Worm (Caenorhabditis elegans) whole organism, L3 larva: ENCODE measurements around the gene B0250.5.

Experiments used
- aly-2 ChIP-seq: fragments of 150-350 bp; optimal IDR thresholded peaks from 2 replicates; lab custom pipeline; 2014; ENCODE audit warnings: missing biosample characterization, missing genetic modification characterization
- ama-1 ChIP-seq: fragments of 150-350 bp; optimal IDR thresholded peaks from 2 replicates; lab custom pipeline; 2018
- ceh-16 ChIP-seq: sonication (generic microtip); optimal IDR thresholded peaks from 2 replicates; lab custom pipeline; 2017; ENCODE audit warnings: missing biosample characterization, missing genetic modification characterization
- ceh-28 ChIP-seq: fragments of 150-350 bp; optimal IDR thresholded peaks from 2 replicates; lab custom pipeline; 2014; ENCODE audit warnings: missing biosample characterization, missing genetic modification reagents, missing genetic modification characterization
- ceh-82 ChIP-seq: fragments of 150-350 bp; optimal IDR thresholded peaks from 2 replicates; lab custom pipeline; 2014; ENCODE audit warnings: missing biosample characterization, missing genetic modification characterization
- ceh-9 ChIP-seq: sonication (generic microtip); optimal IDR thresholded peaks from 2 replicates; lab custom pipeline; 2018; ENCODE audit warnings: missing biosample characterization, missing genetic modification characterization
- daf-12 ChIP-seq: fragments of 150-350 bp; optimal IDR thresholded peaks from 2 replicates; lab custom pipeline; 2014; ENCODE audit warnings: missing biosample characterization, missing genetic modification reagents, missing genetic modification characterization
- egl-5 ChIP-seq: fragments of 150-350 bp; optimal IDR thresholded peaks from 2 replicates; lab custom pipeline; 2017; ENCODE audit warnings: missing biosample characterization, missing genetic modification reagents, missing genetic modification characterization, inconsistent platforms
- elt-1 ChIP-seq: fragments of 150-350 bp; optimal IDR thresholded peaks from 2 replicates; lab custom pipeline; 2014; ENCODE audit warnings: missing biosample characterization, missing genetic modification characterization
- elt-2 ChIP-seq: sonication (generic microtip); optimal IDR thresholded peaks from 2 replicates; lab custom pipeline; 2016; ENCODE audit warnings: missing genetic modification reagents, mild to moderate bottlenecking, missing genetic modification characterization, missing compliant biosample characterization
- eor-1 ChIP-seq, 2 experiments: fragments of 150-350 bp; optimal IDR thresholded peaks; 2 replicates each; lab custom pipeline; 2014 to 2018; ENCODE audit warnings: missing biosample characterization in 2 of 2, missing genetic modification characterization in 2 of 2
- fkh-10 ChIP-seq: sonication (generic microtip); optimal IDR thresholded peaks from 2 replicates; lab custom pipeline; 2017; ENCODE audit warnings: missing biosample characterization, missing genetic modification reagents, missing genetic modification characterization
- fkh-2 ChIP-seq: fragments of 150-350 bp; optimal IDR thresholded peaks from 2 replicates; lab custom pipeline; 2014; ENCODE audit warnings: missing biosample characterization, missing genetic modification reagents, missing genetic modification characterization
- hmg-11 ChIP-seq: sonication (generic microtip); optimal IDR thresholded peaks from 2 replicates; lab custom pipeline; 2016; ENCODE audit warnings: missing genetic modification characterization, missing compliant biosample characterization
- lin-15B ChIP-seq: fragments of 150-350 bp; optimal IDR thresholded peaks from 2 replicates; lab custom pipeline; 2014; ENCODE audit warnings: missing biosample characterization, missing genetic modification characterization
- lin-39 ChIP-seq: fragments of 150-350 bp; optimal IDR thresholded peaks from 2 replicates; lab custom pipeline; 2018; ENCODE audit warnings: missing biosample characterization, missing genetic modification reagents, missing genetic modification characterization
- lsy-12 ChIP-seq: sonication (generic microtip); optimal IDR thresholded peaks from 2 replicates; lab custom pipeline; 2016; ENCODE audit warnings: mild to moderate bottlenecking, missing genetic modification characterization, missing compliant biosample characterization
- mdl-1 ChIP-seq: fragments of 150-350 bp; optimal IDR thresholded peaks from 2 replicates; lab custom pipeline; 2014; ENCODE audit warnings: missing biosample characterization, missing genetic modification characterization
- nfya-1 ChIP-seq: sonication (generic microtip); optimal IDR thresholded peaks from 2 replicates; lab custom pipeline; 2017; ENCODE audit warnings: missing genetic modification characterization, mild to moderate bottlenecking, missing compliant biosample characterization, antibody characterized with exemption, moderate library complexity; ENCODE audit not compliant: insufficient read depth
- nhr-11 ChIP-seq: fragments of 150-350 bp; optimal IDR thresholded peaks from 2 replicates; lab custom pipeline; 2014; ENCODE audit warnings: missing biosample characterization, missing genetic modification characterization
- nhr-23 ChIP-seq: fragments of 150-350 bp; optimal IDR thresholded peaks from 2 replicates; lab custom pipeline; 2014; ENCODE audit warnings: missing biosample characterization, missing genetic modification reagents, missing genetic modification characterization
- nhr-237 ChIP-seq: fragments of 150-350 bp; optimal IDR thresholded peaks from 2 replicates; lab custom pipeline; 2014; ENCODE audit warnings: missing biosample characterization, missing genetic modification characterization
- nhr-25 ChIP-seq: sonication (generic microtip); optimal IDR thresholded peaks from 2 replicates; lab custom pipeline; 2017; ENCODE audit warnings: missing biosample characterization, missing genetic modification characterization
- nhr-28 ChIP-seq: fragments of 150-350 bp; optimal IDR thresholded peaks from 2 replicates; lab custom pipeline; 2014; ENCODE audit warnings: missing biosample characterization, missing genetic modification characterization
- nhr-67 ChIP-seq: fragments of 150-350 bp; optimal IDR thresholded peaks from 2 replicates; lab custom pipeline; 2014; ENCODE audit warnings: missing biosample characterization, missing genetic modification characterization
- nhr-76 ChIP-seq: fragments of 150-350 bp; sonication (generic microtip); optimal IDR thresholded peaks from 5 replicates; lab custom pipeline; 2014; ENCODE audit warnings: missing biosample characterization, missing genetic modification characterization
- nhr-77 ChIP-seq: fragments of 150-350 bp; optimal IDR thresholded peaks from 2 replicates; lab custom pipeline; 2014; ENCODE audit warnings: missing biosample characterization, missing genetic modification characterization
- pha-4 ChIP-seq: fragments of 150-350 bp; optimal IDR thresholded peaks from 2 replicates; lab custom pipeline; 2014; ENCODE audit warnings: missing biosample characterization, missing genetic modification reagents, missing genetic modification characterization
- pqm-1 ChIP-seq: fragments of 150-350 bp; optimal IDR thresholded peaks from 2 replicates; lab custom pipeline; 2017; ENCODE audit warnings: missing biosample characterization, missing genetic modification characterization, inconsistent platforms
- skn-1 ChIP-seq: fragments of 150-350 bp; optimal IDR thresholded peaks from 2 replicates; lab custom pipeline; 2014; ENCODE audit warnings: missing biosample characterization, missing genetic modification characterization
- snpc-4 ChIP-seq: fragments of 150-350 bp; optimal IDR thresholded peaks from 2 replicates; lab custom pipeline; 2014; ENCODE audit warnings: missing biosample characterization, missing genetic modification characterization
- tbx-2 ChIP-seq: sonication (generic microtip); optimal IDR thresholded peaks from 2 replicates; lab custom pipeline; 2016; ENCODE audit warnings: mild to moderate bottlenecking, missing genetic modification characterization, missing compliant biosample characterization
- unc-39 ChIP-seq: sonication (generic microtip); optimal IDR thresholded peaks from 4 replicates; lab custom pipeline; 2017; ENCODE audit warnings: missing biosample characterization, missing genetic modification characterization
- zag-1 ChIP-seq: fragments of 150-350 bp; optimal IDR thresholded peaks from 2 replicates; lab custom pipeline; 2014; ENCODE audit warnings: missing biosample characterization, missing genetic modification characterization
- ztf-4 ChIP-seq: fragments of 150-350 bp; optimal IDR thresholded peaks from 2 replicates; lab custom pipeline; 2014; ENCODE audit warnings: missing biosample characterization, missing genetic modification characterization

B0250.5 gene

DNA sequence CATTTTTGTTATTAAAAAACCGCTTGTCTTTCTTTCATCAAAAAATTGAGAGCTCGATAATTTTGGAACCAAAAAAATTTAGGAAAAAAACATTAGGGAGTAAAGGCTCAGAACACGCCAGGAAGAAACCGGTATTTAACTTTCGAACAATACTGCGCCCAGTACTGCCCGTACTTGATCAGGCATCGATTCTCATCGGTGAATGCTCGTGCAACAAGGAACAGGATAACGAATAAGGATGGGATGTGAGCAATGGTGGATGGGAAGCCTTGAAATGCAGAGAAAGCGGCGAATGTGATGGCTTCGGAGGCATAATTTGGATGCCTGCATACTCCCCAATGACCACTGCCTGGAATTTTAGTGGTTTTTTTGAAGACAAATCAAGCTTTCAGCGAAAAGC lies 12.9 kb upstream of the B0250.5 start:
- TF ChIP-seq nhr-77, result no peak
- no peak for TF ChIP-seq pqm-1 (tag; lab: Kevin White, UChicago)
- TF ChIP-seq skn-1 (tag; lab: Kevin White, UChicago), result no peak

DNA sequence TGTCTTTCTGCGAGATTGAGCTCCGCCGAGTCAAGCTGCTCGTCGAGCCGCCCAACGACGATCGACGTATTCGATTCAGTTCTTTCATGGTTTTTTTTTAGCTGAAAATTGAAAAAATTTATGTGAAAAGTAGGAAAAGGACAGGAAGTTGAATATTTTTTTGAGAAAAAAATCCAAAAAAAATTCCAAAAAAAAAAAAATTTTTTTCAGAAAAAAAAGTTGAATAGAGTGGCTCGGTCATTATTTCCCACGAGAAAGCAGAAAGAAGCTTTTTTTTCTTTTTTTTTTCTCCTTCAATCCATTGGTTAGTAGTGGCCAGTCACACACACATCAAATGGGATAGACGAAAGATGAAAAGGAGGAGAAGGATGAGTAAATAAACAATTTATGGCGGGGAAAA lies 8.4 kb upstream of the B0250.5 start, which contains the start of gene dhcr-7:
dhcr-7 (minus strand) TSS at position 101 of the 400 bp plus-strand sequence.
- TF ChIP-seq snpc-4 (tag; lab: Kevin White, UChicago) (no peak), fkh-10 (no peak), nhr-77 (no peak), nhr-25 (tag; lab: Kevin White, UChicago) (no peak), hmg-11 (tag; lab: Kevin White, UChicago) (no peak), lsy-12 (tag; lab: Kevin White, UChicago) (no peak), nhr-76 (no peak), pha-4 (no peak), ama-1 (no peak), elt-2 (tag; lab: Kevin White, UChicago) (no peak), lin-39 (tag; lab: Kevin White, UChicago) (no peak), egl-5 (no peak), mdl-1 (tag; lab: Kevin White, UChicago) (no peak), elt-1 (tag; lab: Kevin White, UChicago) (no peak), ztf-4 (tag; lab: Kevin White, UChicago) (no peak), nhr-23 (tag; lab: Kevin White, UChicago) (no peak), ceh-9 (no peak), nhr-67 (no peak), ceh-82 (no peak), nhr-28 (tag; lab: Kevin White, UChicago) (no peak)
- TF ChIP-seq, all 47 proteins: peak for 0

DNA sequence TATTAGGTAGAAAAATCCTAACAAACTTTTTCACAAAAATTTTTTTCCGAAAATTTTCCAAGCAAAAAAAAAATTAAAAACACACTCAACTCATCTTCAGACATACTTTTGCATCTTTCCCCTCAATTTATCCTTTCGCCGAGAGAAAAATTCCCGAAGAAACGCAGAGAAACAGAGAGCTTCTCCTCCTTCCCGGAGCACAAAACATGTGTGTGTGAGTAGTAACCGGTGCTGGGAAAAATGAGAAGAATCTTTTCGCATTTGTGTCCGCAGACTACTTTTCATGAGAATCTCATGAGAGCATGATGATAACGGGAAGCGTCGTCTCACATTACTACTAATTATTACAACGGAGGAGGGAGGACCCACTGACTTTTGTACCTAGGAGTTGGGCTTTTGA lies 7.2 kb upstream of the B0250.5 start:
- peak; percentile 16 for TF ChIP-seq nfya-1 (tag; lab: Kevin White, UChicago)
- TF ChIP-seq nhr-11 (tag; lab: Kevin White, UChicago), result no peak
- TF ChIP-seq, all 47 proteins: peak for 1

DNA sequence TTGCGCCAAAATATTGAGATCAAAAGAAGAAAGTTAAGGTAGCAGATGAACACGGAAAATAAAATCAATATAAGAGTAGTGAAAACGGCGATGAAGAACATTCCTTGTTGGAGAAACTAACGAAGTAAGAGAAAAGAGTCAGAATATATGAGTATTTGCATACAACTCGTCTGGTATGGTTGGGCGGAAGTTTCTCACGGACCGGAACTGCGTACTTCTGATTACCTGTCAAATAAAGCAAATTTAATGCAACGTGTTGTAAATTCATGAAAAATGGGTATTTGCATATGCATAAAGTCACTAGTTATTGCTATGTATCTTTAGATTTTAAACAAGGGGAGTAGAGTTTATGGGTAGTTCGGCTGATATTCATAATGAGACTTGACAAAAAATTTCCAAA lies 4.6 kb upstream of the B0250.5 start, which contains the start of gene srbc-78:
srbc-78 (minus strand) TSS at position 101 of the 400 bp plus-strand sequence.
- TF ChIP-seq ceh-16 (tag; lab: Kevin White, UChicago) (no peak), skn-1 (tag; lab: Kevin White, UChicago) (no peak), aly-2 (tag; lab: Kevin White, UChicago) (no peak), ztf-4 (tag; lab: Kevin White, UChicago) (no peak), unc-39 (no peak), daf-12 (no peak), tbx-2 (tag; lab: Kevin White, UChicago) (no peak), pqm-1 (tag; lab: Kevin White, UChicago) (no peak), nhr-237 (tag; lab: Kevin White, UChicago) (no peak)

DNA sequence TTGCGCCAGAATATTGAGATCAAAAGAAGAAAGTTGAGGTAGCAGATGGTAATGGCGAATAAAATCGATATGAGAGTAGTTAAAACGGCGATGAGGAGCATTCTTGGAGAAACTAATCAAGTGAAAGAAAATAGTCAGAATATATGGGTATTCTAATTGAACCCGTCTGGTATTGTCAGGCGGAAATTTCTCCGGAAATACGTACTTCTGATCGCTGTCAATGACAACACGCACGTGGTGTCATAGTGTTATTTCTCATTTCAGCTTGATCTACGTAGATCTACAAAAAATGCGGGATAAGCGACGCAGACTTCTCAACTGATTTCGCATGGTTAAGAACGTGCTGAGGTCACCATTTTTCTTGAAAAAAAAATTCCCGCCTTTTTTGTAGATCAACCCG lies 1.3 kb upstream of the B0250.5 start, which contains the start of gene srbc-79:
srbc-79 (minus strand) TSS at position 101 of the 400 bp plus-strand sequence.
- no peak for TF ChIP-seq unc-39
- no peak for TF ChIP-seq ceh-16 (tag; lab: Kevin White, UChicago)
- TF ChIP-seq tbx-2 (tag; lab: Kevin White, UChicago), result no peak
- TF ChIP-seq ceh-28 (tag; lab: Kevin White, UChicago), result no peak
- TF ChIP-seq fkh-2 (tag; lab: Kevin White, UChicago), result no peak
- TF ChIP-seq ztf-4 (tag; lab: Kevin White, UChicago), result no peak
- TF ChIP-seq ama-1, result no peak
- no peak for TF ChIP-seq zag-1 (tag; lab: Kevin White, UChicago)
- TF ChIP-seq nhr-77, result no peak
- no peak for TF ChIP-seq nhr-23 (tag; lab: Kevin White, UChicago)
- TF ChIP-seq egl-5, result no peak
- TF ChIP-seq nhr-76, result no peak
- TF ChIP-seq pha-4, result no peak
- TF ChIP-seq nhr-67, result no peak
- TF ChIP-seq hmg-11 (tag; lab: Kevin White, UChicago), result no peak
- TF ChIP-seq nhr-237 (tag; lab: Kevin White, UChicago), result no peak
- no peak for TF ChIP-seq eor-1 (tag; optimal IDR thresholded peaks at IDR 0.05; lab: Kevin White, UChicago)
- TF ChIP-seq elt-2 (tag; lab: Kevin White, UChicago), result no peak
- TF ChIP-seq lin-15B, result no peak
- no peak for TF ChIP-seq ceh-82
